Worm (Caenorhabditis elegans) whole organism, young adult: ENCODE data around the gene epac-1.

Experiments
- B0336.3 ChIP-seq: fragments of 200-800 bp; sonication (Bioruptor generic); IDR thresholded peaks from 2 replicates; pipeline ENCODE4 v1.3.6; 2022; ENCODE audit warnings: missing genetic modification characterization, missing compliant biosample characterization
- C17E4.6 ChIP-seq: fragments of 200-800 bp; sonication (Bioruptor generic); IDR thresholded peaks from 2 replicates; pipeline ENCODE4 v1.3.6; 2022; ENCODE audit warnings: missing genetic modification reagents, missing genetic modification characterization, missing compliant biosample characterization
- F22D6.2 ChIP-seq: sonication (generic microtip); optimal IDR thresholded peaks from 2 replicates; lab custom pipeline; 2016; ENCODE audit warnings: mild to moderate bottlenecking, missing genetic modification characterization, missing compliant biosample characterization
- F23B12.7 ChIP-seq: sonication (generic microtip); optimal IDR thresholded peaks from 2 replicates; lab custom pipeline; 2017; ENCODE audit warnings: missing genetic modification characterization, mild to moderate bottlenecking, missing compliant biosample characterization, antibody characterized with exemption, moderate library complexity; ENCODE audit not compliant: insufficient read depth
- F33H1.4 ChIP-seq: fragments of 200-800 bp; sonication (Bioruptor generic); IDR thresholded peaks from 2 replicates; pipeline ENCODE4 v1.3.6; 2022; ENCODE audit warnings: missing genetic modification reagents, missing genetic modification characterization, missing compliant biosample characterization
- F39B2.1 ChIP-seq: fragments of 200-800 bp; sonication (Bioruptor generic); IDR thresholded peaks from 2 replicates; pipeline ENCODE4 v1.3.6; 2022; ENCODE audit warnings: missing genetic modification reagents, missing genetic modification characterization, missing compliant biosample characterization
- F57C9.4 ChIP-seq: sonication (generic microtip); optimal IDR thresholded peaks from 2 replicates; lab custom pipeline; 2017; ENCODE audit warnings: mild to moderate bottlenecking, missing genetic modification characterization, missing compliant biosample characterization
- K12H6.12 ChIP-seq: fragments of 200-800 bp; sonication (Bioruptor generic); optimal IDR thresholded peaks from 2 replicates; lab custom pipeline; 2018; ENCODE audit warnings: mild to moderate bottlenecking, missing genetic modification characterization, missing compliant biosample characterization
- Y53G8AR.9 ChIP-seq: fragments of 200-800 bp; sonication (Bioruptor generic); conservative IDR thresholded peaks from 2 replicates; pipeline ENCODE4 v1.3.6; 2022; ENCODE audit warnings: missing genetic modification reagents, missing genetic modification characterization, missing compliant biosample characterization
- akir-1 ChIP-seq: fragments of 200-800 bp; sonication (Bioruptor generic); optimal IDR thresholded peaks from 2 replicates; lab custom pipeline; 2018; ENCODE audit warnings: mild to moderate bottlenecking, missing genetic modification characterization, moderate library complexity, missing compliant biosample characterization
- ama-1 ChIP-seq, 3 experiments: fragments of 150-350 bp in 1 of 3; sonication (generic microtip) in 2 of 3; optimal IDR thresholded peaks; 2 replicates each; lab custom pipeline; 2014 to 2018; ENCODE audit warnings: missing biosample characterization in 2 of 3, missing genetic modification characterization in 2 of 3, missing genetic modification reagents in 2 of 3
- aptf-3 ChIP-seq: fragments of 200-800 bp; sonication (Bioruptor generic); IDR thresholded peaks from 2 replicates; pipeline ENCODE4 v1.3.6; 2022; ENCODE audit warnings: missing genetic modification characterization, missing compliant biosample characterization
- athp-1 ChIP-seq: sonication (generic microtip); optimal IDR thresholded peaks from 2 replicates; lab custom pipeline; 2017; ENCODE audit warnings: mild to moderate bottlenecking, missing genetic modification characterization, missing compliant biosample characterization
- attf-3 ChIP-seq: fragments of 200-800 bp; sonication (Bioruptor generic); conservative IDR thresholded peaks from 2 replicates; pipeline ENCODE4 v1.3.6; 2022; ENCODE audit warnings: missing genetic modification reagents, missing genetic modification characterization, missing compliant biosample characterization
- bed-2 ChIP-seq: fragments of 200-800 bp; sonication (Bioruptor generic); IDR thresholded peaks from 2 replicates; pipeline ENCODE4 v1.3.6; 2022; ENCODE audit warnings: missing genetic modification reagents, missing genetic modification characterization, missing compliant biosample characterization
- ceh-40 ChIP-seq: fragments of 200-800 bp; sonication (Bioruptor generic); IDR thresholded peaks from 2 replicates; pipeline ENCODE4 v1.3.6; 2022; ENCODE audit warnings: missing genetic modification characterization, missing compliant biosample characterization
- ceh-79 ChIP-seq: sonication (generic microtip); optimal IDR thresholded peaks from 2 replicates; lab custom pipeline; 2017; ENCODE audit warnings: mild to moderate bottlenecking, missing genetic modification characterization, missing compliant biosample characterization
- egrh-3 ChIP-seq: fragments of 200-800 bp; sonication (Bioruptor generic); IDR thresholded peaks from 2 replicates; pipeline ENCODE4 v1.3.6; 2022; ENCODE audit warnings: missing genetic modification reagents, missing genetic modification characterization, missing compliant biosample characterization
- gei-17 ChIP-seq: fragments of 200-800 bp; sonication (Bioruptor generic); optimal IDR thresholded peaks from 2 replicates; lab custom pipeline; 2018; ENCODE audit warnings: mild to moderate bottlenecking, missing genetic modification characterization, missing compliant biosample characterization
- hlh-12 ChIP-seq: sonication (generic microtip); optimal IDR thresholded peaks from 2 replicates; lab custom pipeline; 2016; ENCODE audit warnings: missing genetic modification characterization, missing compliant biosample characterization
- hmg-20 ChIP-seq: fragments of 200-800 bp; sonication (Bioruptor generic); IDR thresholded peaks from 2 replicates; pipeline ENCODE4 v1.3.6; 2022; ENCODE audit warnings: missing genetic modification reagents, missing genetic modification characterization, missing compliant biosample characterization
- lag-1 ChIP-seq: fragments of 200-800 bp; sonication (Bioruptor generic); IDR thresholded peaks from 2 replicates; pipeline ENCODE4 v1.3.6; 2022; ENCODE audit warnings: missing genetic modification reagents, missing genetic modification characterization, missing compliant biosample characterization
- lin-26 ChIP-seq: fragments of 200-800 bp; sonication (Bioruptor generic); IDR thresholded peaks from 2 replicates; pipeline ENCODE4 v1.3.6; 2022; ENCODE audit warnings: missing genetic modification reagents, missing genetic modification characterization, missing compliant biosample characterization
- lin-35 ChIP-seq, 3 experiments: fragments of 150-350 bp in 2 of 3; sonication (generic microtip) in 1 of 3; optimal IDR thresholded peaks; 2 replicates each; lab custom pipeline; 2014 to 2018; ENCODE audit warnings: missing biosample characterization in 3 of 3, missing genetic modification characterization in 3 of 3, missing genetic modification reagents in 3 of 3
- lin-40 ChIP-seq: sonication (generic microtip); optimal IDR thresholded peaks from 2 replicates; lab custom pipeline; 2016; ENCODE audit warnings: missing genetic modification characterization, mild to moderate bottlenecking, missing compliant biosample characterization, missing genotype, missing genetic modification reagents
- lir-1 ChIP-seq: fragments of 200-800 bp; sonication (Bioruptor generic); conservative IDR thresholded peaks from 2 replicates; pipeline ENCODE4 v1.3.6; 2022; ENCODE audit warnings: missing genetic modification reagents, missing genetic modification characterization, missing compliant biosample characterization
- lsy-27 ChIP-seq: sonication (generic microtip); optimal IDR thresholded peaks from 2 replicates; lab custom pipeline; 2017; ENCODE audit warnings: missing genetic modification characterization, mild to moderate bottlenecking, missing compliant biosample characterization, antibody characterized with exemption, missing genotype, borderline replicate concordance; ENCODE audit not compliant: insufficient read depth
- madf-10 ChIP-seq: sonication (generic microtip); optimal IDR thresholded peaks from 2 replicates; lab custom pipeline; 2016; ENCODE audit warnings: mild to moderate bottlenecking, missing genetic modification characterization, missing compliant biosample characterization
- madf-6 ChIP-seq: fragments of 200-800 bp; sonication (Bioruptor generic); IDR thresholded peaks from 2 replicates; pipeline ENCODE4 v1.3.6; 2022; ENCODE audit warnings: missing genetic modification reagents, missing genetic modification characterization, missing compliant biosample characterization
- mel-28 ChIP-seq: sonication (generic microtip); optimal IDR thresholded peaks from 2 replicates; lab custom pipeline; 2016; ENCODE audit warnings: borderline replicate concordance, mild to moderate bottlenecking, missing genetic modification characterization, missing compliant biosample characterization
- nhr-120 ChIP-seq: fragments of 200-800 bp; sonication (Bioruptor generic); IDR thresholded peaks from 2 replicates; pipeline ENCODE4 v1.3.6; 2022; ENCODE audit warnings: missing genetic modification characterization, missing compliant biosample characterization
- nhr-27 ChIP-seq: fragments of 200-800 bp; sonication (Bioruptor generic); optimal IDR thresholded peaks from 2 replicates; lab custom pipeline; 2018; ENCODE audit warnings: mild to moderate bottlenecking, missing genetic modification characterization, moderate library complexity, missing compliant biosample characterization
- nhr-90 ChIP-seq: sonication (generic microtip); optimal IDR thresholded peaks from 2 replicates; lab custom pipeline; 2016; ENCODE audit warnings: missing genotype, mild to moderate bottlenecking, missing genetic modification characterization, missing compliant biosample characterization
- pha-4 ChIP-seq: fragments of 150-350 bp; sonication (generic microtip); optimal IDR thresholded peaks from 2 replicates; lab custom pipeline; 2014; ENCODE audit warnings: missing biosample characterization, missing genetic modification reagents, missing genetic modification characterization
- rcor-1 ChIP-seq: fragments of 200-800 bp; sonication (Bioruptor generic); IDR thresholded peaks from 2 replicates; pipeline ENCODE4 v1.3.6; 2022; ENCODE audit warnings: missing genetic modification reagents, missing genetic modification characterization, missing compliant biosample characterization
- sea-2 ChIP-seq: fragments of 200-800 bp; sonication (Bioruptor generic); IDR thresholded peaks from 2 replicates; pipeline ENCODE4 v1.3.6; 2022; ENCODE audit warnings: missing genetic modification characterization, missing compliant biosample characterization
- snpc-1.3 ChIP-seq: sonication (generic microtip); optimal IDR thresholded peaks from 2 replicates; lab custom pipeline; 2017; ENCODE audit warnings: missing genetic modification characterization, mild to moderate bottlenecking, missing compliant biosample characterization, antibody characterized with exemption, moderate library complexity, missing genotype, missing genetic modification reagents; ENCODE audit not compliant: insufficient read depth
- snpc-3.4 ChIP-seq: sonication (generic microtip); optimal IDR thresholded peaks from 2 replicates; lab custom pipeline; 2017; ENCODE audit warnings: missing genetic modification characterization, mild to moderate bottlenecking, missing compliant biosample characterization, antibody characterized with exemption, moderate library complexity, missing genotype, missing genetic modification reagents
- snpc-4 ChIP-seq, 5 experiments: fragments of 150-350 bp in 1 of 5; sonication (generic microtip) in 4 of 5; optimal IDR thresholded peaks; 2 replicates each; lab custom pipeline; 2014 to 2018; ENCODE audit warnings: missing genetic modification characterization in 5 of 5, missing biosample characterization in 3 of 5, antibody characterized with exemption in 2 of 5, mild to moderate bottlenecking in 2 of 5, missing compliant biosample characterization in 2 of 5, missing genotype in 2 of 5, moderate library complexity in 2 of 5, missing genetic modification reagents in 1 of 5
- tbp1 ChIP-seq: fragments of 200-800 bp; sonication (Bioruptor generic); optimal IDR thresholded peaks from 2 replicates; lab custom pipeline; 2018; ENCODE audit warnings: mild to moderate bottlenecking, missing genetic modification characterization, missing compliant biosample characterization
- unc-130 ChIP-seq: sonication (generic microtip); optimal IDR thresholded peaks from 2 replicates; lab custom pipeline; 2016; ENCODE audit warnings: missing genetic modification reagents, missing genetic modification characterization, missing compliant biosample characterization
- xnd-1 ChIP-seq: sonication (generic microtip); optimal IDR thresholded peaks from 2 replicates; lab custom pipeline; 2016; ENCODE audit warnings: missing genotype, missing genetic modification reagents, missing genetic modification characterization, missing compliant biosample characterization
- zfh-2 ChIP-seq: fragments of 200-800 bp; sonication (Bioruptor generic); conservative IDR thresholded peaks from 2 replicates; pipeline ENCODE4 v1.3.6; 2022; ENCODE audit warnings: missing genetic modification reagents, missing genetic modification characterization, missing compliant biosample characterization
- zim-3 ChIP-seq: sonication (generic microtip); optimal IDR thresholded peaks from 2 replicates; lab custom pipeline; 2017; ENCODE audit warnings: mild to moderate bottlenecking, missing genetic modification characterization, moderate library complexity, missing compliant biosample characterization
- ztf-25 ChIP-seq: fragments of 200-800 bp; sonication (Bioruptor generic); IDR thresholded peaks from 2 replicates; pipeline ENCODE4 v1.3.6; 2022; ENCODE audit warnings: missing genetic modification reagents, missing genetic modification characterization, missing compliant biosample characterization
- ztf-26 ChIP-seq: sonication (generic microtip); optimal IDR thresholded peaks from 2 replicates; lab custom pipeline; 2017; ENCODE audit warnings: missing genetic modification characterization, missing compliant biosample characterization
- ztf-28 ChIP-seq: fragments of 200-800 bp; sonication (Bioruptor generic); IDR thresholded peaks from 2 replicates; pipeline ENCODE4 v1.3.6; 2022; ENCODE audit warnings: missing genetic modification reagents, missing genetic modification characterization, missing compliant biosample characterization

epac-1 gene

ce11 chrIII:10214540-10214979 lies 25.5 kb downstream of the epac-1 start (continued):
- TF ChIP-seq hlh-12 (tag; lab: Kevin White, UChicago) (no peak), aptf-3 (GFP tag; lab: Robert Waterston, UW) (no peak), athp-1 (peak; percentile 92), attf-3 (GFP tag; lab: Robert Waterston, UW) (0 out of 2 replicates have a peak, but pooled peaks have one; percentile 9), gei-17 (GFP tag; lab: Kevin White, UChicago) (peak; percentile 49), ztf-26 (peak; percentile 68), nhr-90 (tag; lab: Kevin White, UChicago) (peak; percentile 68), K12H6.12 (no peak), ceh-40 (GFP tag; lab: Robert Waterston, UW) (0 out of 2 replicates have a peak, but pooled peaks have one; percentile 38), B0336.3 (GFP tag; lab: Robert Waterston, UW) (peak; percentile 96), zim-3 (tag; lab: Kevin White, UChicago) (peak; percentile 78), C17E4.6 (GFP tag; lab: Robert Waterston, UW) (peak; percentile 28; the same call in 1 of the 2 replicates), akir-1 (no peak), ztf-25 (GFP tag; lab: Robert Waterston, UW) (no peak), lsy-27 (no peak), sea-2 (GFP tag; lab: Robert Waterston, UW) (no peak), ztf-28 (GFP tag; lab: Robert Waterston, UW) (no peak), F57C9.4 (tag; lab: Kevin White, UChicago) (peak; percentile 25), F22D6.2 (tag; lab: Kevin White, UChicago) (peak; percentile 53), hmg-20 (0 out of 2 replicates have a peak, but pooled peaks have one; percentile 3), snpc-4 (GFP tag; optimal IDR thresholded peaks at IDR 0.05; lab: Kevin White, UChicago) (no peak), snpc-4 (tag; optimal IDR thresholded peaks at IDR 0.05; lab: Kevin White, UChicago) (peak in 3 of 4 experiments; percentile 1 to 54 (median 52)), lin-35 (GFP tag; optimal IDR thresholded peaks at IDR 0.05; lab: Kevin White, UChicago) (peak in 1 of 3 experiments; percentile 71), ama-1 (optimal IDR thresholded peaks at IDR 0.05; lab: Kevin White, UChicago) (peak; percentile 95), ama-1 (GFP tag; optimal IDR thresholded peaks at IDR 0.05; lab: Kevin White, UChicago) (peak; percentile 61 to 77), xnd-1 (tag; lab: Kevin White, UChicago) (no peak), madf-10 (tag; lab: Kevin White, UChicago) (peak; percentile 81), lin-40 (peak; percentile 69), unc-130 (GFP tag; lab: Kevin White, UChicago) (peak; percentile 21), lag-1 (GFP tag; lab: Robert Waterston, UW) (no peak), snpc-3.4 (peak; percentile 69), ceh-79 (tag; lab: Kevin White, UChicago) (peak; percentile 44), Y53G8AR.9 (peak; percentile 96), F39B2.1 (GFP tag; lab: Robert Waterston, UW) (no peak), bed-2 (GFP tag; lab: Robert Waterston, UW) (no peak), lir-1 (peak; percentile 31; the same call in 1 of the 2 replicates), zfh-2 (GFP tag; lab: Robert Waterston, UW) (no peak), lin-26 (GFP tag; lab: Robert Waterston, UW) (peak; percentile 70), madf-6 (GFP tag; lab: Robert Waterston, UW) (peak; percentile 68), snpc-1.3 (tag; lab: Kevin White, UChicago) (no peak), egrh-3 (GFP tag; lab: Robert Waterston, UW) (no peak), nhr-27 (tag; lab: Kevin White, UChicago) (no peak), nhr-120 (GFP tag; lab: Robert Waterston, UW) (no peak), tbp1 (GFP tag; lab: Kevin White, UChicago) (peak; percentile 63), pha-4 (tag; lab: Kevin White, UChicago) (no peak), F23B12.7 (no peak), mel-28 (tag; lab: Kevin White, UChicago) (peak; percentile 0), rcor-1 (GFP tag; lab: Robert Waterston, UW) (peak; percentile 54), F33H1.4 (peak; percentile 47)
